Fruit fly (Drosophila melanogaster) whole organism: ENCODE results near the gene Spp.

Source experiments
- CG8478 ChIP-seq: fragments of >200 bp; optimal IDR thresholded peaks from 2 replicates; lab custom pipeline; 2018; ENCODE audit warnings: inconsistent platforms
- Dll ChIP-seq: fragments of >200 bp; optimal IDR thresholded peaks from 2 replicates; lab custom pipeline; 2017
- pan ChIP-seq: fragments of >200 bp; optimal IDR thresholded peaks from 2 replicates; lab custom pipeline; 2017
- psq ChIP-seq: fragments of >200 bp; optimal IDR thresholded peaks from 2 replicates; lab custom pipeline; 2017
- usp ChIP-seq: fragments of >200 bp; optimal IDR thresholded peaks from 2 replicates; lab custom pipeline; 2017; ENCODE audit warnings: missing biosample characterization, missing genetic modification characterization, mixed read lengths

dm6 chr2L:497657-498473 lies 46.6 kb downstream of the Spp start:
- no peak for TF ChIP-seq CG8478 (lab: Kevin White, UChicago)
- no peak for TF ChIP-seq pan (lab: Kevin White, UChicago)
- TF ChIP-seq usp (GFP tag; lab: Kevin White, UChicago) = no peak
- TF ChIP-seq Dll (lab: Kevin White, UChicago) = no peak
- TF ChIP-seq psq = no peak
